Worm (Caenorhabditis elegans): ENCODE measurements around the gene F13D11.4.

DNA sequence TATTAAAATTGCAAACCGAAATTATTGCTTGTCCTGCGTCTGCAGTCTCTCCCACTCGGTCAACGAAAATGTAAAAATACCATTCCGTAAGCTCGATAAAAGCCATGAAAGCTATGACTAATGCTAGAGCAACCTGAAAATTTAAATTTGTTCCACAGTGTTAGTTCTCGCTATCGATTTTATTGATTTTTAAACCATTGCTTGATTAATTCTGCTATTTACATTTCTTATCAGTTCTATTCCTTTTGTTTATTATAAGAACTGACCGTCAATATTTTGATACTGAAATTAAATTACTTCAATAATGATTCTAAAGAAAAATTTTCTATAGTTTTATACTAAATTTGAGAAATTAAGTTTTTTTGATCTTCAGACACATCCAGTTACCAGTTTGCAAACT, 4.5 kb upstream of the F13D11.4 start:
- TF ChIP-seq elt-4 (tag; optimal IDR thresholded peaks at IDR 0.05): no peak
- TF ChIP-seq pqm-1 (tag; optimal IDR thresholded peaks at IDR 0.05): no peak
- TF ChIP-seq dve-1 (tag; optimal IDR thresholded peaks at IDR 0.05): no peak
- no peak for TF ChIP-seq ama-1 (optimal IDR thresholded peaks at IDR 0.05)
- no peak for TF ChIP-seq hlh-30 (tag; optimal IDR thresholded peaks at IDR 0.05; ENCODE audit: insufficient read depth)
- TF ChIP-seq unc-86 (tag; optimal IDR thresholded peaks at IDR 0.05): no peak
- no peak for TF ChIP-seq pha-4 (tag; optimal IDR thresholded peaks at IDR 0.05)
- TF ChIP-seq pat-9 (tag; optimal IDR thresholded peaks at IDR 0.05): no peak
- no peak for TF ChIP-seq elt-2 (tag; optimal IDR thresholded peaks at IDR 0.05)
- no peak for TF ChIP-seq fax-1 (tag; optimal IDR thresholded peaks at IDR 0.05)

All from whole organism, late embryonic.